Fruit fly (Drosophila melanogaster) whole organism, prepupa: ENCODE results near the gene TpnC25D.

Experiments
- CG9139 ChIP-seq: fragments of 200-800 bp; sonication (Bioruptor generic); optimal IDR thresholded peaks from 3 replicates; lab custom pipeline; 2017; ENCODE audit warnings: missing biosample characterization, mild to moderate bottlenecking, missing genetic modification characterization
- Eip75B ChIP-seq: fragments of 200-800 bp; sonication (Bioruptor generic); optimal IDR thresholded peaks from 3 replicates; lab custom pipeline; 2016; ENCODE audit warnings: missing biosample characterization, missing genetic modification characterization
- Gug ChIP-seq: fragments of 200-800 bp; sonication (Bioruptor generic); IDR thresholded peaks from 2 replicates; pipeline ENCODE4 v1.3.6; 2022; ENCODE audit warnings: missing biosample characterization, missing genetic modification characterization
- Hr39 ChIP-seq: fragments of 200-800 bp; sonication (Bioruptor generic); optimal IDR thresholded peaks from 2 replicates; lab custom pipeline; 2016; ENCODE audit warnings: missing biosample characterization, missing genetic modification characterization
- esn ChIP-seq: fragments of 200-800 bp; sonication (Bioruptor generic); optimal IDR thresholded peaks from 2 replicates; lab custom pipeline; 2016; ENCODE audit warnings: missing biosample characterization, mild to moderate bottlenecking, missing genetic modification characterization, moderate library complexity

- TF ChIP-seq Gug (GFP tag; lab: Robert Waterston, UW) (no peak), esn (peak; percentile 28), CG9139 (GFP tag; lab: Kevin White, UChicago) (no peak), Hr39 (GFP tag; lab: Kevin White, UChicago) (peak; percentile 39), Eip75B (GFP tag; lab: Kevin White, UChicago) (no peak)
Observed at dm6 chr2L:5251150-5251549, 34.6 kb downstream of the TpnC25D start.
